Worm (Caenorhabditis elegans) whole organism, L1 larva: Measurements from ENCODE around the gene B0507.2.

Experiments used
- fos-1 ChIP-seq: fragments of 150-350 bp; optimal IDR thresholded peaks from 2 replicates; lab custom pipeline; 2014; ENCODE audit warnings: missing biosample characterization, missing genetic modification characterization
- pqm-1 ChIP-seq: sonication (generic microtip); optimal IDR thresholded peaks from 3 replicates; lab custom pipeline; 2017; ENCODE audit warnings: missing biosample characterization, missing genetic modification characterization
- sox-4 ChIP-seq: sonication (generic microtip); optimal IDR thresholded peaks from 2 replicates; lab custom pipeline; 2016; ENCODE audit warnings: missing genetic modification characterization, missing compliant biosample characterization

- TF ChIP-seq sox-4 (no peak), fos-1 (no peak), pqm-1 (no peak)
These were observed 47.1 kb upstream of the B0507.2 start, which contains the start of gene ZC196.9 for ce11 chrV:8727077-8727476.
